Worm (Caenorhabditis elegans) whole organism, late embryonic: ENCODE results near the gene ent-7.

Experiments
- C08G9.2 ChIP-seq: sonication (generic microtip); optimal IDR thresholded peaks from 2 replicates; lab custom pipeline; 2016; ENCODE audit warnings: mild to moderate bottlenecking, missing genetic modification characterization, moderate library complexity, missing compliant biosample characterization
- C38D4.7 ChIP-seq: fragments of 200-800 bp; sonication (Bioruptor generic); optimal IDR thresholded peaks from 2 replicates; lab custom pipeline; 2018; ENCODE audit warnings: mild to moderate bottlenecking, missing genetic modification characterization, moderate library complexity, missing compliant biosample characterization
- F13H6.1 ChIP-seq: sonication (generic microtip); optimal IDR thresholded peaks from 2 replicates; lab custom pipeline; 2016; ENCODE audit warnings: missing genetic modification characterization, missing compliant biosample characterization
- K09A11.1 ChIP-seq: sonication (generic microtip); optimal IDR thresholded peaks from 2 replicates; lab custom pipeline; 2017; ENCODE audit warnings: antibody characterized with exemption, mild to moderate bottlenecking, missing genetic modification characterization, missing compliant biosample characterization; ENCODE audit not compliant: insufficient read depth
- T23F11.4 ChIP-seq: fragments of 200-800 bp; sonication (Bioruptor generic); optimal IDR thresholded peaks from 2 replicates; lab custom pipeline; 2018; ENCODE audit warnings: mild to moderate bottlenecking, missing genetic modification characterization, missing compliant biosample characterization
- ceh-18 ChIP-seq: sonication (generic microtip); optimal IDR thresholded peaks from 2 replicates; lab custom pipeline; 2016; ENCODE audit warnings: missing genetic modification characterization, missing compliant biosample characterization
- ceh-31 ChIP-seq: sonication (generic microtip); optimal IDR thresholded peaks from 2 replicates; lab custom pipeline; 2016; ENCODE audit warnings: missing genetic modification characterization, missing compliant biosample characterization
- ceh-48 ChIP-seq: sonication (generic microtip); optimal IDR thresholded peaks from 2 replicates; lab custom pipeline; 2016; ENCODE audit warnings: missing genetic modification characterization, inconsistent platforms, missing compliant biosample characterization
- ceh-6 ChIP-seq: fragments of 200-800 bp; sonication (Bioruptor generic); optimal IDR thresholded peaks from 2 replicates; lab custom pipeline; 2018; ENCODE audit warnings: mild to moderate bottlenecking, missing genetic modification characterization, missing compliant biosample characterization
- dmd-4 ChIP-seq: sonication (generic microtip); optimal IDR thresholded peaks from 2 replicates; lab custom pipeline; 2016; ENCODE audit warnings: borderline replicate concordance, missing genetic modification characterization, missing compliant biosample characterization
- elt-2 ChIP-seq: sonication (generic microtip); optimal IDR thresholded peaks from 2 replicates; lab custom pipeline; 2016; ENCODE audit warnings: missing genetic modification reagents, missing genetic modification characterization, missing compliant biosample characterization
- elt-4 ChIP-seq: sonication (generic microtip); optimal IDR thresholded peaks from 2 replicates; lab custom pipeline; 2016; ENCODE audit warnings: missing genetic modification characterization, missing compliant biosample characterization
- eyg-1 ChIP-seq: sonication (generic microtip); optimal IDR thresholded peaks from 2 replicates; lab custom pipeline; 2016; ENCODE audit warnings: missing genotype, missing genetic modification characterization, missing compliant biosample characterization
- fax-1 ChIP-seq: sonication (generic microtip); optimal IDR thresholded peaks from 2 replicates; lab custom pipeline; 2016; ENCODE audit warnings: missing genotype, missing genetic modification characterization, missing compliant biosample characterization
- hlh-15 ChIP-seq: sonication (generic microtip); optimal IDR thresholded peaks from 2 replicates; lab custom pipeline; 2016; ENCODE audit warnings: missing genetic modification characterization, missing compliant biosample characterization
- hlh-6 ChIP-seq: sonication (generic microtip); optimal IDR thresholded peaks from 2 replicates; lab custom pipeline; 2016; ENCODE audit warnings: missing genotype, missing genetic modification characterization, missing compliant biosample characterization
- hlh-8 ChIP-seq: sonication (generic microtip); optimal IDR thresholded peaks from 2 replicates; lab custom pipeline; 2016; ENCODE audit warnings: missing genotype, missing genetic modification characterization, missing compliant biosample characterization
- lin-11 ChIP-seq: fragments of 200-800 bp; sonication (Bioruptor generic); optimal IDR thresholded peaks from 2 replicates; lab custom pipeline; 2018; ENCODE audit warnings: mild to moderate bottlenecking, missing genetic modification characterization, missing compliant biosample characterization
- madf-2 ChIP-seq: sonication (generic microtip); optimal IDR thresholded peaks from 2 replicates; lab custom pipeline; 2017; ENCODE audit warnings: missing genetic modification characterization, missing compliant biosample characterization
- nfya-1 ChIP-seq: sonication (generic microtip); optimal IDR thresholded peaks from 2 replicates; lab custom pipeline; 2017; ENCODE audit warnings: missing genetic modification characterization, mild to moderate bottlenecking, missing compliant biosample characterization, antibody characterized with exemption, moderate library complexity
- npax-4 ChIP-seq: sonication (generic microtip); optimal IDR thresholded peaks from 2 replicates; lab custom pipeline; 2016; ENCODE audit warnings: missing genetic modification characterization, missing compliant biosample characterization
- odd-2 ChIP-seq: sonication (generic microtip); optimal IDR thresholded peaks from 2 replicates; lab custom pipeline; 2017; ENCODE audit warnings: antibody characterized with exemption, mild to moderate bottlenecking, missing genetic modification characterization, missing compliant biosample characterization
- pag-3 ChIP-seq: sonication (generic microtip); optimal IDR thresholded peaks from 2 replicates; lab custom pipeline; 2016; ENCODE audit warnings: missing compliant biosample characterization, missing genetic modification characterization, borderline replicate concordance
- pat-9 ChIP-seq: fragments of 200-800 bp; sonication (Bioruptor generic); optimal IDR thresholded peaks from 2 replicates; lab custom pipeline; 2018; ENCODE audit warnings: mild to moderate bottlenecking, missing genetic modification characterization, moderate library complexity, missing compliant biosample characterization
- pha-2 ChIP-seq: sonication (generic microtip); optimal IDR thresholded peaks from 2 replicates; lab custom pipeline; 2017; ENCODE audit warnings: mild to moderate bottlenecking, missing genetic modification characterization, missing compliant biosample characterization
- pha-4 ChIP-seq: fragments of 150-350 bp; optimal IDR thresholded peaks from 2 replicates; lab custom pipeline; 2018; ENCODE audit warnings: missing biosample characterization, missing genetic modification reagents, missing genetic modification characterization
- pros-1 ChIP-seq: fragments of 150-350 bp; optimal IDR thresholded peaks from 2 replicates; lab custom pipeline; 2014; ENCODE audit warnings: missing biosample characterization, missing genetic modification reagents, missing genetic modification characterization
- ref-2 ChIP-seq: sonication (generic microtip); optimal IDR thresholded peaks from 2 replicates; lab custom pipeline; 2016; ENCODE audit warnings: missing genetic modification characterization, missing compliant biosample characterization
- sdc-2 ChIP-seq: sonication (generic microtip); optimal IDR thresholded peaks from 2 replicates; lab custom pipeline; 2016; ENCODE audit warnings: missing genotype, missing genetic modification characterization, missing compliant biosample characterization
- tbx-2 ChIP-seq: sonication (generic microtip); optimal IDR thresholded peaks from 2 replicates; lab custom pipeline; 2016; ENCODE audit warnings: missing genetic modification characterization, missing compliant biosample characterization
- tbx-7 ChIP-seq: sonication (generic microtip); optimal IDR thresholded peaks from 2 replicates; lab custom pipeline; 2016; ENCODE audit warnings: missing genotype, missing genetic modification characterization, missing compliant biosample characterization
- ttx-3 ChIP-seq: sonication (generic microtip); optimal IDR thresholded peaks from 2 replicates; lab custom pipeline; 2016; ENCODE audit warnings: missing genetic modification reagents, missing genetic modification characterization, missing compliant biosample characterization
- unc-86 ChIP-seq: sonication (generic microtip); optimal IDR thresholded peaks from 2 replicates; lab custom pipeline; 2016; ENCODE audit warnings: missing genetic modification characterization, missing compliant biosample characterization
- zip-5 ChIP-seq: sonication (generic microtip); optimal IDR thresholded peaks from 2 replicates; lab custom pipeline; 2016; ENCODE audit warnings: missing genetic modification characterization, missing compliant biosample characterization
- ztf-16 ChIP-seq: sonication (generic microtip); optimal IDR thresholded peaks from 2 replicates; lab custom pipeline; 2017; ENCODE audit warnings: missing genetic modification characterization, missing compliant biosample characterization

ent-7 gene

DNA sequence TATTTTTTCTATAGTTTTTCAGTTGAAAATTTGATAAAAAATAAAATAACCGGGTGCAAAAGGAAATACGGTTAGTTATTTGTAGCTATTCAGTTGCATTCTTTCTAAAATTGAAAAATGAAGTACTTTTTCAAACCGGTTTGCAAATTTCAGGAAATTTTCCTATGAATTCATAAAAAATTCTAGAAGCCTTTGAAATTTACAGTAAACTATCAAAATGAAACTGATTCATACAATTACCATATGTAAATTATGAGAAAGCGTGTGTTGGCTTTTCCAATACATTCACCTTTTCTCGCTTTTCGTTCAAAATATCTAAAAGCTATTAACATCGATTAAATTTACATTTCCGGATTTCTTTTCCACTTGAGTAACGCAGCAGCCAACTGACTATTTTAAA, at the start of gene ent-7:
Gene ent-7, plus strand, starts transcription at position 301 of the 400 bp plus-strand sequence.
- TF ChIP-seq C38D4.7 (GFP tag; lab: Kevin White, UChicago): no peak
- no peak for TF ChIP-seq unc-86 (tag; lab: Kevin White, UChicago)
- no peak for TF ChIP-seq ztf-16 (tag; lab: Kevin White, UChicago)
- no peak for TF ChIP-seq fax-1 (tag; lab: Kevin White, UChicago)
- TF ChIP-seq C08G9.2: no peak
- no peak for TF ChIP-seq tbx-7 (tag; lab: Kevin White, UChicago)
- TF ChIP-seq ttx-3 (tag; lab: Kevin White, UChicago): no peak
- TF ChIP-seq madf-2 (tag; lab: Kevin White, UChicago): no peak
- TF ChIP-seq F13H6.1 (tag; lab: Kevin White, UChicago): no peak
- TF ChIP-seq ref-2 (tag; lab: Kevin White, UChicago): no peak
- no peak for TF ChIP-seq pat-9
- TF ChIP-seq zip-5 (tag; lab: Kevin White, UChicago): no peak
- no peak for TF ChIP-seq npax-4 (tag; lab: Kevin White, UChicago)
- TF ChIP-seq pha-2 (tag; lab: Kevin White, UChicago): no peak
- TF ChIP-seq sdc-2 (tag; lab: Kevin White, UChicago): no peak
- TF ChIP-seq hlh-15 (tag; lab: Kevin White, UChicago): no peak
- no peak for TF ChIP-seq T23F11.4 (GFP tag; lab: Kevin White, UChicago)
- TF ChIP-seq ceh-48: no peak
- TF ChIP-seq pag-3 (tag; lab: Kevin White, UChicago): no peak

ce11 chrIV:9969081-9969480, 48.0 kb upstream of the ent-7 start, which contains the start of the genes kin-5 and C47E12.11:
kin-5 (minus strand) TSS chrIV:9969181.
C47E12.11 (plus strand) TSS chrIV:9969400.
- TF ChIP-seq zip-5 (tag; lab: Kevin White, UChicago) (no peak), pros-1 (tag; lab: Kevin White, UChicago) (no peak), eyg-1 (tag; lab: Kevin White, UChicago) (no peak)

ce11 chrIV:9972629-9973028, 44.4 kb upstream of the ent-7 start, which contains the start of the genes C47E12.12 and C47E12.10:
C47E12.12 (minus strand) TSS chrIV:9972729.
C47E12.10 (plus strand) TSS chrIV:9972800.
- TF ChIP-seq hlh-8: no peak
- TF ChIP-seq odd-2: no peak
- no peak for TF ChIP-seq pha-4
- no peak for TF ChIP-seq zip-5 (tag; lab: Kevin White, UChicago)
- no peak for TF ChIP-seq eyg-1 (tag; lab: Kevin White, UChicago)
- no peak for TF ChIP-seq elt-4 (tag; lab: Kevin White, UChicago)
- no peak for TF ChIP-seq sdc-2 (tag; lab: Kevin White, UChicago)
- TF ChIP-seq dmd-4 (tag; lab: Kevin White, UChicago): no peak
- no peak for TF ChIP-seq tbx-2 (tag; lab: Kevin White, UChicago)
- TF ChIP-seq, all 69 proteins: peak for 0

ce11 chrIV:9974392-9974791, 42.7 kb upstream of the ent-7 start, which contains the start of gene C47E12.9:
C47E12.9 (plus strand) TSS chrIV:9974692.
- TF ChIP-seq K09A11.1 (tag; lab: Kevin White, UChicago) (no peak), ceh-6 (GFP tag; lab: Kevin White, UChicago) (no peak), zip-5 (tag; lab: Kevin White, UChicago) (no peak), hlh-15 (tag; lab: Kevin White, UChicago) (no peak), elt-2 (no peak)
- TF ChIP-seq, all 69 proteins: peak for 0

DNA sequence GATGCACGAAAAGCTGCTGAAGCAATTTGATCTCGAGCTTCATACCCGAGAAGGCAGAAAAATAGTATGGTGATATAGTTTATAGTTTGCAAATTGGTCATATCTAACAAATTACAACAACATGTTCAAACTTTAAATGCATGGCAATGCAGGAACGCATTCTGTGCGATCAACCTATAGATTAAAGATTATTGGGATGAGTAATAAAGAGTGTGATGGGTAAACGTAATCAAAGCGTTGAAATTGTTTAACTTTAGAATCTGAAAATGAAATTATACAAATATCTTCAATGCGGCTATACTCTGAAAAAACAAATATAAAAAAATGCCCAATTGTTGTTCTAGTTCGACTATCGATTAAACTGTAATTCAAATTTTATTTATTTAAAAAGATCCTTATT, 40.8 kb upstream of the ent-7 start, which contains the start of gene C47E12.14:
Gene C47E12.14, minus strand, starts transcription at position 101 of the 400 bp plus-strand sequence.
- TF ChIP-seq ztf-16 (tag; lab: Kevin White, UChicago): no peak
- no peak for TF ChIP-seq lin-11 (tag; lab: Kevin White, UChicago)
- no peak for TF ChIP-seq pros-1 (tag; lab: Kevin White, UChicago)
- TF ChIP-seq ceh-31 (tag; lab: Kevin White, UChicago): no peak
- no peak for TF ChIP-seq ceh-18 (tag; lab: Kevin White, UChicago)
- TF ChIP-seq nfya-1 (tag; lab: Kevin White, UChicago): no peak
- no peak for TF ChIP-seq sdc-2 (tag; lab: Kevin White, UChicago)
- TF ChIP-seq hlh-6 (tag; lab: Kevin White, UChicago): no peak
